Worm (Caenorhabditis elegans): Measurements from ENCODE around the gene K08D12.4.

K08D12.4 gene

ce11 chrIV:1721610-1722009, 14.5 kb downstream of the K08D12.4 start:
- TF ChIP-seq mls-2 (tag; optimal IDR thresholded peaks at IDR 0.05) (no peak), ham-2 (GFP tag; optimal IDR thresholded peaks at IDR 0.05) (no peak), unc-62 (GFP tag; optimal IDR thresholded peaks at IDR 0.05) (no peak), ceh-39 (tag; optimal IDR thresholded peaks at IDR 0.05) (no peak), blmp-1 (tag; optimal IDR thresholded peaks at IDR 0.05) (no peak), ztf-11 (tag; optimal IDR thresholded peaks at IDR 0.05) (no peak), bed-3 (GFP tag; optimal IDR thresholded peaks at IDR 0.05) (no peak), elt-3 (tag; optimal IDR thresholded peaks at IDR 0.05) (no peak), mab-5 (tag; optimal IDR thresholded peaks at IDR 0.05) (no peak), pha-4 (tag; optimal IDR thresholded peaks at IDR 0.05) (no peak), sptf-1 (tag; optimal IDR thresholded peaks at IDR 0.05) (no peak), lin-13 (tag; optimal IDR thresholded peaks at IDR 0.05) (no peak), M03D4.4 (tag; optimal IDR thresholded peaks at IDR 0.05) (no peak), nhr-2 (tag; optimal IDR thresholded peaks at IDR 0.05) (no peak), unc-39 (tag; optimal IDR thresholded peaks at IDR 0.05) (no peak), zip-8 (tag; optimal IDR thresholded peaks at IDR 0.05) (no peak), nhr-237 (tag; optimal IDR thresholded peaks at IDR 0.05) (no peak), drap-1 (GFP tag; optimal IDR thresholded peaks at IDR 0.05) (no peak)

- TF ChIP-seq unc-39 (tag; optimal IDR thresholded peaks at IDR 0.05) (no peak), sptf-1 (tag; optimal IDR thresholded peaks at IDR 0.05) (no peak), ceh-83 (GFP tag; optimal IDR thresholded peaks at IDR 0.05) (no peak), flh-1 (GFP tag; optimal IDR thresholded peaks at IDR 0.05) (no peak), elt-3 (tag; optimal IDR thresholded peaks at IDR 0.05) (no peak), unc-120 (tag; optimal IDR thresholded peaks at IDR 0.05; ENCODE audit: poor library complexity, severe bottlenecking) (no peak), nhr-2 (tag; optimal IDR thresholded peaks at IDR 0.05) (no peak), ceh-43 (GFP tag; optimal IDR thresholded peaks at IDR 0.05) (no peak), lin-13 (tag; optimal IDR thresholded peaks at IDR 0.05) (no peak), sem-2 (GFP tag; optimal IDR thresholded peaks at IDR 0.05) (no peak), bed-3 (GFP tag; optimal IDR thresholded peaks at IDR 0.05) (no peak), snpc-4 (tag; optimal IDR thresholded peaks at IDR 0.05) (no peak), nhr-28 (tag; optimal IDR thresholded peaks at IDR 0.05) (no peak), ceh-39 (tag; optimal IDR thresholded peaks at IDR 0.05) (no peak)
These were observed 15.9 kb downstream of the K08D12.4 start for ce11 chrIV:1722953-1723352.

- TF ChIP-seq zip-8 (tag; optimal IDR thresholded peaks at IDR 0.05) (no peak), nhr-2 (tag; optimal IDR thresholded peaks at IDR 0.05) (no peak), blmp-1 (tag; optimal IDR thresholded peaks at IDR 0.05) (no peak), mep-1 (tag; optimal IDR thresholded peaks at IDR 0.05) (no peak), lsy-2 (tag; optimal IDR thresholded peaks at IDR 0.05) (no peak), nhr-237 (tag; optimal IDR thresholded peaks at IDR 0.05) (no peak), ces-1 (GFP tag; optimal IDR thresholded peaks at IDR 0.05) (no peak)
These were observed 17.2 kb downstream of the K08D12.4 start, which contains the start of gene epic-3 for ce11 chrIV:1724283-1724682. epic-3 (minus strand) TSS chrIV:1724383.

- TF ChIP-seq mab-5 (tag; optimal IDR thresholded peaks at IDR 0.05) = no peak
- TF ChIP-seq unc-120 (tag; optimal IDR thresholded peaks at IDR 0.05; ENCODE audit: poor library complexity, severe bottlenecking) = no peak
- TF ChIP-seq ham-2 (GFP tag; optimal IDR thresholded peaks at IDR 0.05) = no peak
- TF ChIP-seq bed-3 (GFP tag; optimal IDR thresholded peaks at IDR 0.05) = no peak
- TF ChIP-seq nhr-76 (tag; optimal IDR thresholded peaks at IDR 0.05) = no peak
- no peak for TF ChIP-seq flh-1 (GFP tag; optimal IDR thresholded peaks at IDR 0.05)
- TF ChIP-seq snpc-4 (tag; optimal IDR thresholded peaks at IDR 0.05) = no peak
- TF ChIP-seq nhr-28 (tag; optimal IDR thresholded peaks at IDR 0.05) = no peak
- no peak for TF ChIP-seq nhr-12 (tag; optimal IDR thresholded peaks at IDR 0.05)
- no peak for TF ChIP-seq tbx-8 (GFP tag; optimal IDR thresholded peaks at IDR 0.05)
- no peak for TF ChIP-seq ces-1 (GFP tag; optimal IDR thresholded peaks at IDR 0.05)
These were observed 18.8 kb downstream of the K08D12.4 start, which contains the start of gene K08D12.8 for ce11 chrIV:1725888-1726287. K08D12.8 (plus strand) TSS chrIV:1726188.

ce11 chrIV:1727538-1728072, 20.5 kb downstream of the K08D12.4 start:
- TF ChIP-seq mab-5 (tag; optimal IDR thresholded peaks at IDR 0.05) (no peak), ham-2 (GFP tag; optimal IDR thresholded peaks at IDR 0.05) (no peak), lsy-2 (tag; optimal IDR thresholded peaks at IDR 0.05) (no peak), snpc-4 (tag; optimal IDR thresholded peaks at IDR 0.05) (no peak), mep-1 (tag; optimal IDR thresholded peaks at IDR 0.05) (no peak), sptf-1 (tag; optimal IDR thresholded peaks at IDR 0.05) (no peak), unc-62 (GFP tag; optimal IDR thresholded peaks at IDR 0.05) (no peak), unc-39 (tag; optimal IDR thresholded peaks at IDR 0.05) (no peak), flh-1 (GFP tag; optimal IDR thresholded peaks at IDR 0.05) (no peak), zip-8 (tag; optimal IDR thresholded peaks at IDR 0.05) (no peak), lin-13 (tag; optimal IDR thresholded peaks at IDR 0.05) (no peak), pha-4 (tag; optimal IDR thresholded peaks at IDR 0.05) (no peak), ztf-11 (tag; optimal IDR thresholded peaks at IDR 0.05) (no peak), nhr-12 (tag; optimal IDR thresholded peaks at IDR 0.05) (no peak), nhr-76 (tag; optimal IDR thresholded peaks at IDR 0.05) (no peak), M03D4.4 (tag; optimal IDR thresholded peaks at IDR 0.05) (no peak)
